ENCODE assay signal across 7 worm cellular contexts in the genomic region with DNA sequence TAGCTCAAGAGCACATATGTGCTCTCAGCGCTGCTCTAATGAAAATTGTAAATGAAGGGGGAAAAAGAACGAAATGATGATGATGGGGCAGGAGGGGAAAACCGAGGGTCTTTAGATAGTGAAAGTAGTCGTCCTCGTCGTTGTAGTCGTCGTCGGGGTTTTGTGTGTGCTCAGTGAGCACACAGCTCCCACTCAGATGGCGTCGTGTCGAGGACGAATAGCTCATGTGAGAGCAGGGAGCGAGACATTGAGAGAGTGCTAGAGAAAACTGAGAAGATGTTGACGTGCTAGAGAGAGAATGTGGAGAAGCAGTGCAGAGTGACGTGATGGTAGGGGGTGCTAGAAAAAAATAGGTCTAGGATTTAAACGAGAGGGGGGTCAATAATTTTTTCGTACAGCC.
TF ChIP-seq lines count a peak whose summit lies in the region.

No protein-coding gene starts in this region.

TF ChIP-seq in whole organism, L1 larva, 84 proteins besides CTCF, POLR2A, EP300 and RAD21 (continues in another document):
- TF ChIP-seq lin-13 (GFP tag; optimal IDR thresholded peaks at IDR 0.05; lab: Kevin White, UChicago) (peak; percentile 31), xbp-1 (tag; optimal IDR thresholded peaks at IDR 0.05; lab: Kevin White, UChicago) (peak; percentile 40), dsc-1 (tag; optimal IDR thresholded peaks at IDR 0.05; lab: Kevin White, UChicago) (peak; percentile 43), nhr-47 (tag; optimal IDR thresholded peaks at IDR 0.05; lab: Kevin White, UChicago) (peak; percentile 64), ceh-8 (GFP tag; optimal IDR thresholded peaks at IDR 0.05; lab: Kevin White, UChicago) (peak; percentile 38), ceh-82 (tag; optimal IDR thresholded peaks at IDR 0.05; lab: Kevin White, UChicago) (peak in 2 of 3 experiments; percentile 36 to 65), efl-1 (optimal IDR thresholded peaks at IDR 0.05; lab: Kevin White, UChicago) (peak; percentile 26 to 37), efl-1 (GFP tag; optimal IDR thresholded peaks at IDR 0.05 in 1 of 2; lab: Kevin White, UChicago) (no peak), nhr-19 (GFP tag; conservative IDR thresholded peaks at IDR 0.05; lab: Robert Waterston, UW) (peak; percentile 26), sup-37 (GFP tag; optimal IDR thresholded peaks at IDR 0.05; lab: Kevin White, UChicago) (no peak), nhr-71 (tag; optimal IDR thresholded peaks at IDR 0.05; lab: Kevin White, UChicago) (peak; percentile 67), skn-1 (tag; optimal IDR thresholded peaks at IDR 0.05; lab: Kevin White, UChicago) (peak; percentile 45)

TF ChIP-seq in whole organism, L2 larva, 48 proteins besides CTCF, POLR2A, EP300 and RAD21 (continues in another document):
- peak; percentile 61 for TF ChIP-seq zag-1 (tag; optimal IDR thresholded peaks at IDR 0.05; lab: Kevin White, UChicago)
- no peak for TF ChIP-seq ceh-16 (tag; optimal IDR thresholded peaks at IDR 0.05; lab: Kevin White, UChicago)
- no peak for TF ChIP-seq snpc-4 (tag; optimal IDR thresholded peaks at IDR 0.05; lab: Kevin White, UChicago)
- no peak for TF ChIP-seq ceh-82 (tag; optimal IDR thresholded peaks at IDR 0.05; lab: Kevin White, UChicago)
- peak; percentile 43 for TF ChIP-seq F13H6.1 (tag; optimal IDR thresholded peaks at IDR 0.05; lab: Kevin White, UChicago)
- peak; percentile 32 for TF ChIP-seq egl-27 (tag; optimal IDR thresholded peaks at IDR 0.05; lab: Kevin White, UChicago)
- TF ChIP-seq aly-2 (tag; optimal IDR thresholded peaks at IDR 0.05; lab: Kevin White, UChicago): no peak
- peak; percentile 10 for TF ChIP-seq nhr-21 (tag; optimal IDR thresholded peaks at IDR 0.05; lab: Kevin White, UChicago)
- peak; percentile 29 to 44 for TF ChIP-seq mdl-1 (tag; optimal IDR thresholded peaks at IDR 0.05; lab: Kevin White, UChicago)
- no peak for TF ChIP-seq alr-1 (tag; optimal IDR thresholded peaks at IDR 0.05; lab: Kevin White, UChicago)
- peak; percentile 37 for TF ChIP-seq ama-1 (optimal IDR thresholded peaks at IDR 0.05; lab: Kevin White, UChicago)
- peak; percentile 3 for TF ChIP-seq sem-4 (tag; optimal IDR thresholded peaks at IDR 0.05; lab: Kevin White, UChicago)
- TF ChIP-seq nhr-11 (tag; optimal IDR thresholded peaks at IDR 0.05; lab: Kevin White, UChicago): no peak

TF ChIP-seq in whole organism, L3 larva, 47 proteins besides CTCF, POLR2A, EP300 and RAD21 (continues in another document):
- TF ChIP-seq fos-1 (tag; optimal IDR thresholded peaks at IDR 0.05; lab: Kevin White, UChicago) (no peak), fkh-10 (GFP tag; optimal IDR thresholded peaks at IDR 0.05; lab: Kevin White, UChicago) (peak; percentile 60), fkh-2 (tag; optimal IDR thresholded peaks at IDR 0.05; lab: Kevin White, UChicago) (no peak), ceh-82 (tag; optimal IDR thresholded peaks at IDR 0.05; lab: Kevin White, UChicago) (no peak), pqm-1 (tag; optimal IDR thresholded peaks at IDR 0.05; lab: Kevin White, UChicago) (no peak), nhr-28 (tag; optimal IDR thresholded peaks at IDR 0.05; lab: Kevin White, UChicago) (no peak), pha-4 (tag; optimal IDR thresholded peaks at IDR 0.05; lab: Kevin White, UChicago) (no peak), nhr-237 (tag; optimal IDR thresholded peaks at IDR 0.05; lab: Kevin White, UChicago) (no peak), mdl-1 (tag; optimal IDR thresholded peaks at IDR 0.05; lab: Kevin White, UChicago) (no peak), unc-62 (GFP tag; optimal IDR thresholded peaks at IDR 0.05; lab: Kevin White, UChicago) (no peak), daf-12 (tag; optimal IDR thresholded peaks at IDR 0.05; lab: Kevin White, UChicago) (no peak), skn-1 (tag; optimal IDR thresholded peaks at IDR 0.05; lab: Kevin White, UChicago) (no peak), jun-1 (tag; optimal IDR thresholded peaks at IDR 0.05; lab: Kevin White, UChicago) (no peak), sea-2 (GFP tag; optimal IDR thresholded peaks at IDR 0.05; lab: Kevin White, UChicago) (no peak)

TF ChIP-seq in whole organism, L4 larva, 104 proteins besides CTCF, POLR2A, EP300 and RAD21 (continues in another document):
- TF ChIP-seq hlh-30 (tag; optimal IDR thresholded peaks at IDR 0.05; lab: Kevin White, UChicago; ENCODE audit: insufficient read depth): peak; percentile 65
- peak in 1 of 2 experiments; percentile 99 for TF ChIP-seq unc-62 (GFP tag; optimal IDR thresholded peaks at IDR 0.05 in 1 of 2; lab: Kevin White, UChicago)
- TF ChIP-seq unc-62 (tag; optimal IDR thresholded peaks at IDR 0.05; lab: Kevin White, UChicago): no peak
- TF ChIP-seq F37D6.2 (tag; optimal IDR thresholded peaks at IDR 0.05; lab: Kevin White, UChicago): peak; percentile 26
- TF ChIP-seq mep-1 (tag; optimal IDR thresholded peaks at IDR 0.05; lab: Kevin White, UChicago): peak; percentile 59
- TF ChIP-seq rbr-2 (tag; optimal IDR thresholded peaks at IDR 0.05; lab: Kevin White, UChicago): peak; percentile 67
- peak; percentile 21; the same call in 1 of the 2 replicates for TF ChIP-seq dmd-6 (GFP tag; IDR thresholded peaks at IDR 0.05; lab: Robert Waterston, UW)
- peak; percentile 47; the same call in 1 of the 2 replicates for TF ChIP-seq ctbp-1 (GFP tag; IDR thresholded peaks at IDR 0.05; lab: Robert Waterston, UW)
- TF ChIP-seq hmg-1.1 (GFP tag; IDR thresholded peaks at IDR 0.05; lab: Robert Waterston, UW): peak; percentile 57; the same call in 1 of the 2 replicates
- TF ChIP-seq Y48G9A.11 (GFP tag; IDR thresholded peaks at IDR 0.05; lab: Robert Waterston, UW): no peak
- no peak for TF ChIP-seq daf-8 (GFP tag; IDR thresholded peaks at IDR 0.05; lab: Robert Waterston, UW)
- peak; percentile 61 for TF ChIP-seq fkh-10 (GFP tag; optimal IDR thresholded peaks at IDR 0.05; lab: Kevin White, UChicago)

TF ChIP-seq in whole organism, late embryonic, 69 proteins besides CTCF, POLR2A, EP300 and RAD21:
- TF ChIP-seq tbx-2 (tag; optimal IDR thresholded peaks at IDR 0.05; lab: Kevin White, UChicago) (peak; percentile 35), Y22D7AL.16 (tag; optimal IDR thresholded peaks at IDR 0.05; lab: Kevin White, UChicago) (no peak), unc-42 (tag; optimal IDR thresholded peaks at IDR 0.05; lab: Kevin White, UChicago) (peak; percentile 28), nhr-11 (tag; optimal IDR thresholded peaks at IDR 0.05; lab: Kevin White, UChicago) (no peak), nfya-1 (tag; optimal IDR thresholded peaks at IDR 0.05; lab: Kevin White, UChicago) (peak; percentile 38), lim-6 (tag; optimal IDR thresholded peaks at IDR 0.05; lab: Kevin White, UChicago) (peak; percentile 68), sox-4 (tag; optimal IDR thresholded peaks at IDR 0.05; lab: Kevin White, UChicago) (no peak), ceh-31 (tag; optimal IDR thresholded peaks at IDR 0.05; lab: Kevin White, UChicago) (peak; percentile 39), sdc-2 (tag; optimal IDR thresholded peaks at IDR 0.05; lab: Kevin White, UChicago) (peak; percentile 10), mec-3 (tag; optimal IDR thresholded peaks at IDR 0.05; lab: Kevin White, UChicago; ENCODE audit: borderline replicate concordance) (no peak), C08G9.2 (tag; optimal IDR thresholded peaks at IDR 0.05; lab: Kevin White, UChicago) (peak; percentile 21)

TF ChIP-seq in whole organism, mixed stage, embryonic, 35 proteins besides CTCF, POLR2A, EP300 and RAD21:
- TF ChIP-seq cnd-1 (tag; optimal IDR thresholded peaks at IDR 0.05; lab: Kevin White, UChicago) (no peak), lin-32 (GFP tag; optimal IDR thresholded peaks at IDR 0.05; lab: Kevin White, UChicago) (no peak), nhr-12 (tag; optimal IDR thresholded peaks at IDR 0.05; lab: Kevin White, UChicago) (no peak), ces-1 (GFP tag; optimal IDR thresholded peaks at IDR 0.05; lab: Kevin White, UChicago) (peak; percentile 27), flh-1 (GFP tag; optimal IDR thresholded peaks at IDR 0.05; lab: Kevin White, UChicago) (no peak), ceh-39 (tag; optimal IDR thresholded peaks at IDR 0.05; lab: Kevin White, UChicago) (no peak)

TF ChIP-seq in whole organism, young adult, 124 proteins besides CTCF, POLR2A, EP300 and RAD21:
- no peak for TF ChIP-seq nhr-27 (tag; optimal IDR thresholded peaks at IDR 0.05; lab: Kevin White, UChicago)
- TF ChIP-seq zfh-2 (GFP tag; conservative IDR thresholded peaks at IDR 0.05; lab: Robert Waterston, UW): 0 out of 2 replicates have a peak, but pooled peaks have one; percentile 39
- peak in 1 of 3 experiments; percentile 17 for TF ChIP-seq lin-35 (GFP tag; optimal IDR thresholded peaks at IDR 0.05; lab: Kevin White, UChicago)
- no peak for TF ChIP-seq him-1 (tag; optimal IDR thresholded peaks at IDR 0.05; lab: Kevin White, UChicago)
- TF ChIP-seq snpc-4 (GFP tag; optimal IDR thresholded peaks at IDR 0.05; lab: Kevin White, UChicago): no peak
- no peak for TF ChIP-seq snpc-4 (tag; optimal IDR thresholded peaks at IDR 0.05; lab: Kevin White, UChicago)
- no peak for TF ChIP-seq nfya-1 (tag; optimal IDR thresholded peaks at IDR 0.05; lab: Kevin White, UChicago; ENCODE audit: borderline replicate concordance, insufficient read depth)
- peak; percentile 61 for TF ChIP-seq ceh-27 (GFP tag; optimal IDR thresholded peaks at IDR 0.05; lab: Kevin White, UChicago)
- 0 out of 2 replicates have a peak, but pooled peaks have one; percentile 25 for TF ChIP-seq nfyb-1 (GFP tag; IDR thresholded peaks at IDR 0.05; lab: Robert Waterston, UW)
- TF ChIP-seq ceh-91 (GFP tag; IDR thresholded peaks at IDR 0.05; lab: Robert Waterston, UW): no peak
TF ChIP-seq in whole organism, young adult: peak in this region for 4.
